Fruit fly (Drosophila melanogaster) whole organism, adult: Measurements from ENCODE around the gene CG14142.

ENCODE experiments used
- CG11617 ChIP-seq: fragments of 200-800 bp; sonication (Bioruptor generic); optimal IDR thresholded peaks from 2 replicates; lab custom pipeline; 2017; ENCODE audit warnings: mild to moderate bottlenecking, missing biosample characterization, missing genetic modification reagents, missing genetic modification characterization
- CG12768 ChIP-seq: fragments of 200-800 bp; sonication (Bioruptor generic); optimal IDR thresholded peaks from 2 replicates; lab custom pipeline; 2017; ENCODE audit warnings: missing biosample characterization, missing genetic modification characterization, mild to moderate bottlenecking, moderate library complexity, missing genetic modification reagents
- CG14711 ChIP-seq: fragments of 200-800 bp; sonication (Bioruptor generic); optimal IDR thresholded peaks from 2 replicates; lab custom pipeline; 2018; ENCODE audit warnings: missing biosample characterization, mild to moderate bottlenecking, missing genetic modification characterization, moderate library complexity
- CG1620 ChIP-seq: fragments of 200-800 bp; sonication (Bioruptor generic); optimal IDR thresholded peaks from 2 replicates; lab custom pipeline; 2016; ENCODE audit warnings: missing biosample characterization, missing genetic modification characterization
- CG33017 ChIP-seq: fragments of 200-800 bp; sonication (Bioruptor generic); optimal IDR thresholded peaks from 2 replicates; lab custom pipeline; 2018; ENCODE audit warnings: missing biosample characterization, mild to moderate bottlenecking, missing genetic modification characterization, moderate library complexity
- CG5204 ChIP-seq: fragments of 200-800 bp; sonication (Bioruptor generic); optimal IDR thresholded peaks from 2 replicates; lab custom pipeline; 2016; ENCODE audit warnings: missing biosample characterization, missing genetic modification characterization
- CG7045 ChIP-seq: fragments of 200-800 bp; sonication (Bioruptor generic); optimal IDR thresholded peaks from 2 replicates; lab custom pipeline; 2017; ENCODE audit warnings: missing biosample characterization, mild to moderate bottlenecking, missing genetic modification characterization
- CG7101 ChIP-seq: fragments of 200-800 bp; sonication (Bioruptor generic); optimal IDR thresholded peaks from 2 replicates; lab custom pipeline; 2018; ENCODE audit warnings: missing biosample characterization, mild to moderate bottlenecking, missing genetic modification characterization, moderate library complexity
- Clk ChIP-seq: fragments of 200-800 bp; sonication (Bioruptor generic); optimal IDR thresholded peaks from 2 replicates; lab custom pipeline; 2017; ENCODE audit warnings: missing biosample characterization, missing genetic modification characterization
- Crg-1 ChIP-seq: fragments of 200-800 bp; sonication (Bioruptor generic); optimal IDR thresholded peaks from 2 replicates; lab custom pipeline; 2016; ENCODE audit warnings: missing biosample characterization, missing genetic modification characterization
- Hr96 ChIP-seq: fragments of 200-800 bp; sonication (Bioruptor generic); optimal IDR thresholded peaks from 2 replicates; lab custom pipeline; 2016; ENCODE audit warnings: missing biosample characterization, missing genetic modification characterization
- Mnt ChIP-seq: fragments of 200-800 bp; sonication (Bioruptor generic); optimal IDR thresholded peaks from 2 replicates; lab custom pipeline; 2016; ENCODE audit warnings: missing biosample characterization, mild to moderate bottlenecking, missing genetic modification characterization
- bab1 ChIP-seq: fragments of 200-800 bp; sonication (Bioruptor generic); optimal IDR thresholded peaks from 3 replicates; lab custom pipeline; 2019; ENCODE audit warnings: missing biosample characterization, mild to moderate bottlenecking, missing genetic modification characterization, moderate library complexity
- cic ChIP-seq: fragments of 200-800 bp; sonication (Bioruptor generic); optimal IDR thresholded peaks from 2 replicates; lab custom pipeline; 2017; ENCODE audit warnings: missing biosample characterization, mild to moderate bottlenecking, missing genetic modification characterization, moderate library complexity
- cnc ChIP-seq, 2 experiments: fragments of >200 bp; optimal IDR thresholded peaks; 2 replicates each; lab custom pipeline; 2017
- kay ChIP-seq: fragments of 200-800 bp; sonication (Bioruptor generic); peaks from one replicate; lab custom pipeline; 2016; ENCODE audit warnings: missing biosample characterization, missing genetic modification characterization, borderline replicate concordance
- ovo ChIP-seq: fragments of 200-800 bp; sonication (Bioruptor generic); optimal IDR thresholded peaks from 2 replicates; lab custom pipeline; 2016; ENCODE audit warnings: missing biosample characterization, missing genetic modification characterization
- pad ChIP-seq: fragments of 200-800 bp; sonication (Bioruptor generic); optimal IDR thresholded peaks from 3 replicates; lab custom pipeline; 2017; ENCODE audit warnings: missing biosample characterization, missing genetic modification characterization, mild to moderate bottlenecking, moderate library complexity, missing genetic modification reagents
- tj ChIP-seq: fragments of 200-800 bp; sonication (Bioruptor generic); optimal IDR thresholded peaks from 3 replicates; lab custom pipeline; 2017; ENCODE audit warnings: missing biosample characterization, mild to moderate bottlenecking, missing genetic modification characterization, moderate library complexity
- toe ChIP-seq: fragments of 200-800 bp; sonication (Bioruptor generic); optimal IDR thresholded peaks from 2 replicates; lab custom pipeline; 2016; ENCODE audit warnings: missing biosample characterization, missing genetic modification characterization

The CG14142 gene

dm6 chr3L:11182994-11183393 lies 9.7 kb downstream of the CG14142 start:
- no peak for TF ChIP-seq CG5204 (GFP tag; lab: Kevin White, UChicago)

dm6 chr3L:11183965-11184364 lies 10.7 kb downstream of the CG14142 start:
- no peak for TF ChIP-seq cic (GFP tag; lab: Kevin White, UChicago)
- peak; percentile 74 for TF ChIP-seq tj (GFP tag; lab: Kevin White, UChicago)

- TF ChIP-seq CG11617 (GFP tag; lab: Kevin White, UChicago) (no peak), Hr96 (no peak), kay (GFP tag; lab: Kevin White, UChicago) (no peak), tj (GFP tag; lab: Kevin White, UChicago) (no peak), CG7101 (tag; lab: Kevin White, UChicago) (no peak), CG33017 (tag; lab: Kevin White, UChicago) (no peak), cnc (optimal IDR thresholded peaks at IDR 0.05; lab: Kevin White, UChicago) (no peak), toe (GFP tag; lab: Kevin White, UChicago) (no peak), CG1620 (GFP tag; lab: Kevin White, UChicago) (no peak), CG5204 (GFP tag; lab: Kevin White, UChicago) (no peak), pad (GFP tag; lab: Kevin White, UChicago) (no peak), CG7045 (GFP tag; lab: Kevin White, UChicago) (no peak), bab1 (GFP tag; lab: Kevin White, UChicago) (no peak), Mnt (GFP tag; lab: Kevin White, UChicago) (no peak), CG14711 (tag; lab: Kevin White, UChicago) (no peak), Crg-1 (no peak), cic (GFP tag; lab: Kevin White, UChicago) (no peak), Clk (no peak), CG12768 (GFP tag; lab: Kevin White, UChicago) (no peak)
These were observed 13.5 kb downstream of the CG14142 start for dm6 chr3L:11186768-11187167.

- TF ChIP-seq CG14711 (tag; lab: Kevin White, UChicago) (no peak), Clk (no peak), kay (GFP tag; lab: Kevin White, UChicago) (no peak), bab1 (GFP tag; lab: Kevin White, UChicago) (no peak), pad (GFP tag; lab: Kevin White, UChicago) (no peak), tj (GFP tag; lab: Kevin White, UChicago) (no peak), CG7101 (tag; lab: Kevin White, UChicago) (no peak), CG11617 (GFP tag; lab: Kevin White, UChicago) (no peak), CG33017 (tag; lab: Kevin White, UChicago) (no peak), CG7045 (GFP tag; lab: Kevin White, UChicago) (no peak), ovo (GFP tag; lab: Kevin White, UChicago) (no peak), cic (GFP tag; lab: Kevin White, UChicago) (no peak), CG1620 (GFP tag; lab: Kevin White, UChicago) (no peak), Crg-1 (no peak), Mnt (GFP tag; lab: Kevin White, UChicago) (no peak), cnc (optimal IDR thresholded peaks at IDR 0.05; lab: Kevin White, UChicago) (no peak), Hr96 (no peak), CG5204 (GFP tag; lab: Kevin White, UChicago) (no peak)
These were observed 16.7 kb downstream of the CG14142 start for dm6 chr3L:11190022-11190421.

dm6 chr3L:11195275-11195674 lies 22.0 kb downstream of the CG14142 start:
- TF ChIP-seq tj (GFP tag; lab: Kevin White, UChicago) = no peak
- TF ChIP-seq bab1 (GFP tag; lab: Kevin White, UChicago) = no peak
- TF ChIP-seq CG12768 (GFP tag; lab: Kevin White, UChicago) = no peak
- TF ChIP-seq pad (GFP tag; lab: Kevin White, UChicago) = no peak
- no peak for TF ChIP-seq ovo (GFP tag; lab: Kevin White, UChicago)
- no peak for TF ChIP-seq toe (GFP tag; lab: Kevin White, UChicago)
- no peak for TF ChIP-seq cnc (optimal IDR thresholded peaks at IDR 0.05; lab: Kevin White, UChicago)
- TF ChIP-seq CG11617 (GFP tag; lab: Kevin White, UChicago) = no peak
- no peak for TF ChIP-seq cic (GFP tag; lab: Kevin White, UChicago)
- no peak for TF ChIP-seq Clk

dm6 chr3L:11196860-11197259 lies 23.5 kb downstream of the CG14142 start:
- TF ChIP-seq Clk = no peak
- TF ChIP-seq tj (GFP tag; lab: Kevin White, UChicago) = no peak
- TF ChIP-seq CG33017 (tag; lab: Kevin White, UChicago) = no peak
- no peak for TF ChIP-seq CG5204 (GFP tag; lab: Kevin White, UChicago)
- TF ChIP-seq Crg-1 = no peak
- no peak for TF ChIP-seq kay (GFP tag; lab: Kevin White, UChicago)
- no peak for TF ChIP-seq CG7101 (tag; lab: Kevin White, UChicago)
- no peak for TF ChIP-seq CG14711 (tag; lab: Kevin White, UChicago)
- no peak for TF ChIP-seq CG11617 (GFP tag; lab: Kevin White, UChicago)
- no peak for TF ChIP-seq Hr96
- TF ChIP-seq pad (GFP tag; lab: Kevin White, UChicago) = no peak
- no peak for TF ChIP-seq cnc (optimal IDR thresholded peaks at IDR 0.05; lab: Kevin White, UChicago)
- no peak for TF ChIP-seq CG1620 (GFP tag; lab: Kevin White, UChicago)
- no peak for TF ChIP-seq CG12768 (GFP tag; lab: Kevin White, UChicago)
- no peak for TF ChIP-seq ovo (GFP tag; lab: Kevin White, UChicago)
